Fruit fly (Drosophila melanogaster): ENCODE measurements around the gene CG31538.

dm6 chr3R:5249308-5249707 is 28.3 kb downstream of the CG31538 start:
- no peak for TF ChIP-seq fd96Ca (GFP tag; IDR thresholded peaks at IDR 0.05)
- TF ChIP-seq CG4496 (GFP tag; IDR thresholded peaks at IDR 0.05): no peak
- TF ChIP-seq CG34367 (tag; optimal IDR thresholded peaks at IDR 0.05): no peak
- TF ChIP-seq CG17806 (tag; optimal IDR thresholded peaks at IDR 0.05): no peak
- no peak for TF ChIP-seq EcR (GFP tag; optimal IDR thresholded peaks at IDR 0.05)
- TF ChIP-seq D1 (tag; optimal IDR thresholded peaks at IDR 0.05): no peak
- no peak for TF ChIP-seq CG13204 (GFP tag; optimal IDR thresholded peaks at IDR 0.05)
- no peak for TF ChIP-seq CG32121 (GFP tag; IDR thresholded peaks at IDR 0.05)
- no peak for TF ChIP-seq CG10348 (GFP tag; IDR thresholded peaks at IDR 0.05)
- no peak for TF ChIP-seq Pif1A (GFP tag; optimal IDR thresholded peaks at IDR 0.05)

Measured in whole organism, pupa.